Worm (Caenorhabditis elegans): ENCODE measurements around the gene Y25C1A.8.

The Y25C1A.8 gene

DNA sequence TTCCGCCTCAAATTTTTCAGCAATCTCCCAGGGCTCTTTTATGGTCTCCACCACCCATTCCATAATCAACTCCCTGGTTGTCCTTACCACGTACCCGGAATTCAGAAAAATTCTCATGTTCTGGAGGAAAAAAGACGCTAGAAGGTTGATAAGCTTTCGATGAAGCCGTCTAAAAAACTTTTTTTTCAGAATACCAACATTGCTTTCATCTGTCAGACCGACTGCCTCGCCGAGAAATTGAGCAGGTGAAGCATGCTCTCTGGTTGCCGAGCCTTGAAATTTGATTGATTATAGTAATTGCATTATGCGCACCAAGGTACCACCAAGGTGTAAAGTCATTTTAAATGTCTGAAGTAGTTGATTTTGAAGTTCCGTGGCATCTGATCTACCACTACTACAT, 30.9 kb downstream of the Y25C1A.8 start, which contains the start of gene sri-30:
sri-30 (plus strand) TSS at position 301 of the 400 bp plus-strand sequence.
- no peak for TF ChIP-seq ceh-90 (tag; optimal IDR thresholded peaks at IDR 0.05)
- TF ChIP-seq dpl-1 (GFP tag; optimal IDR thresholded peaks at IDR 0.05), result no peak

DNA sequence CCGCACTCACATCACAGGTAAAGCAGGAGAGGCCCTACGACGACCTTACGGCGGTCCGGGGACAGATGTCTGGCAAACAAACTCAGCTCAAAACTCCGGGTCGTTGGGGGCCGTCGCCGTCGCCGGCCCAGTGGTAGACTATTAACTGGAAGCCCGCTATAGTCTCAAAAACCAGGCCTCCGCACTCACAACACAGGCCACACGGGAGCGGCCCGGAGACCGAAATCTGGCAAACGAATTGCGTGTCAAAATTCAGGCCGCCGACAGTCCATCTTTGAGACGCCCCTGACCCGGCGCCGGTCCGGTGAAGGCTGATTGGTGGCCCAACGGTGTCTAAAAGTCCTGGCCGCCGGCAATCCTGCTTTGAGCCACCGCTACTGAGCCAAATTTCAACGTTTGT, 31.3 kb downstream of the Y25C1A.8 start:
- TF ChIP-seq nhr-71 (tag; optimal IDR thresholded peaks at IDR 0.05) (no peak), nhr-76 (tag; optimal IDR thresholded peaks at IDR 0.05) (no peak), nhr-85 (tag) (no peak), mef-2 (tag; optimal IDR thresholded peaks at IDR 0.05) (no peak), Y116A8C.19 (tag; optimal IDR thresholded peaks at IDR 0.05; ENCODE audit: borderline replicate concordance) (no peak), zip-4 (GFP tag; optimal IDR thresholded peaks at IDR 0.05) (no peak), zag-1 (tag; optimal IDR thresholded peaks at IDR 0.05) (no peak), pqm-1 (tag; optimal IDR thresholded peaks at IDR 0.05) (no peak), ztf-4 (tag; optimal IDR thresholded peaks at IDR 0.05) (no peak), sox-4 (tag; optimal IDR thresholded peaks at IDR 0.05) (no peak), pax-3 (tag; optimal IDR thresholded peaks at IDR 0.05) (no peak), dsc-1 (tag; optimal IDR thresholded peaks at IDR 0.05) (no peak), C34B4.2 (tag; optimal IDR thresholded peaks at IDR 0.05) (no peak), snu-23 (GFP tag; optimal IDR thresholded peaks at IDR 0.05) (no peak), C04F5.9 (tag; optimal IDR thresholded peaks at IDR 0.05) (no peak), mdl-1 (tag; optimal IDR thresholded peaks at IDR 0.05) (no peak), nhr-12 (tag; optimal IDR thresholded peaks at IDR 0.05) (no peak), isw-1 (GFP tag; IDR thresholded peaks at IDR 0.05) (no peak), hlh-17 (GFP tag; optimal IDR thresholded peaks at IDR 0.05; ENCODE audit: borderline replicate concordance) (no peak)

ce11 chrII:3044023-3044422, 32.7 kb downstream of the Y25C1A.8 start, which contains the start of gene sri-29:
sri-29 (plus strand) TSS chrII:3044323.
- TF ChIP-seq unc-98 (GFP tag; IDR thresholded peaks at IDR 0.05), result no peak
- no peak for TF ChIP-seq nhr-77 (tag; optimal IDR thresholded peaks at IDR 0.05)
- no peak for TF ChIP-seq hlh-17 (GFP tag; optimal IDR thresholded peaks at IDR 0.05; ENCODE audit: borderline replicate concordance)
- TF ChIP-seq nhr-71 (tag; optimal IDR thresholded peaks at IDR 0.05), result no peak
- TF ChIP-seq zip-4 (GFP tag; optimal IDR thresholded peaks at IDR 0.05), result no peak
- TF ChIP-seq pqm-1 (tag; optimal IDR thresholded peaks at IDR 0.05), result no peak
- TF ChIP-seq lin-13 (GFP tag; optimal IDR thresholded peaks at IDR 0.05), result no peak
- TF ChIP-seq mef-2 (tag; optimal IDR thresholded peaks at IDR 0.05), result no peak
- TF ChIP-seq nhr-90 (tag; optimal IDR thresholded peaks at IDR 0.05; ENCODE audit: poor library complexity), result no peak
- TF ChIP-seq snpc-4 (tag; optimal IDR thresholded peaks at IDR 0.05), result no peak
- TF ChIP-seq mab-9 (GFP tag; IDR thresholded peaks at IDR 0.05), result no peak
- TF ChIP-seq lin-14 (GFP tag; optimal IDR thresholded peaks at IDR 0.05), result no peak
- TF ChIP-seq blmp-1 (tag; optimal IDR thresholded peaks at IDR 0.05), result no peak

DNA sequence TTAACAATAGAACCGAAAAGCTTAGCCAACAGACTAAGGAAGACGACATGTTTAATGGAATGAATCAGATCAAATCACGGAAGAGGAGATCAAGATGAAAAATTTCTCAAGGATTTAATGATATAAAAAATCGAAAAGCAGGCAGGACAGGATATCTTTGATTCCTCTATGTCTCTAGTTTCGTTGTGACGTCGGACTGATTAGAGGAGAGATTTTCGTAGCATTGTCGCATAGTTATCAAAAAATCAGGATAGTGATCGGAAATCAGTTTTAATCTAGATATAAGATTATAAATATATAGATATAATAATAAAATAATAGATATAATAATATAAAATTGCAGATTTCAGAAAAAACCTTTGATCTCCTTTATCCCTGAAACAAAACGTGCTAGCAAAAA, 33.4 kb downstream of the Y25C1A.8 start, which contains the start of gene B0454.8:
B0454.8 (minus strand) TSS at position 101 of the 400 bp plus-strand sequence.
- TF ChIP-seq hlh-4 (tag; optimal IDR thresholded peaks at IDR 0.05), result no peak
- no peak for TF ChIP-seq nhr-28 (tag; optimal IDR thresholded peaks at IDR 0.05)
- TF ChIP-seq nhr-47 (tag; optimal IDR thresholded peaks at IDR 0.05), result no peak
- no peak for TF ChIP-seq elt-3 (tag; optimal IDR thresholded peaks at IDR 0.05)
- no peak for TF ChIP-seq rnt-1 (tag; optimal IDR thresholded peaks at IDR 0.05)
- TF ChIP-seq elt-2 (tag; optimal IDR thresholded peaks at IDR 0.05), result no peak
- TF ChIP-seq unc-86 (tag; optimal IDR thresholded peaks at IDR 0.05), result no peak
- TF ChIP-seq nhr-76 (tag; optimal IDR thresholded peaks at IDR 0.05), result no peak
- TF ChIP-seq jun-1 (tag; optimal IDR thresholded peaks at IDR 0.05), result no peak
- no peak for TF ChIP-seq hpl-2 (GFP tag; optimal IDR thresholded peaks at IDR 0.05)

Measured in whole organism, L1 larva.